Fruit fly (Drosophila melanogaster) whole organism, embryonic: ENCODE data around the gene Amacr.
A peak's percentile ranks its signal among the peaks of the same experiment; 100 is the strongest.

Source experiments
- Aef1 ChIP-seq: fragments of 200-800 bp; sonication (Bioruptor generic); IDR thresholded peaks from 3 replicates; pipeline ENCODE4 v1.3.6; 2022; ENCODE audit warnings: missing biosample characterization, missing genetic modification characterization
- Bdp1 ChIP-seq: fragments of 200-800 bp; sonication (Bioruptor generic); optimal IDR thresholded peaks from 3 replicates; lab custom pipeline; 2016; ENCODE audit warnings: missing biosample characterization, missing genetic modification characterization
- CG10321 ChIP-seq: fragments of 200-800 bp; sonication (Bioruptor generic); IDR thresholded peaks from 2 replicates; pipeline ENCODE4 v1.3.6; 2022; ENCODE audit warnings: missing biosample characterization, missing genetic modification characterization
- CG10654 ChIP-seq: fragments of 200-800 bp; sonication (Bioruptor generic); optimal IDR thresholded peaks from 2 replicates; lab custom pipeline; 2016; ENCODE audit warnings: missing biosample characterization, missing genetic modification characterization
- CG12236 ChIP-seq: fragments of 200-800 bp; sonication (Bioruptor generic); optimal IDR thresholded peaks from 2 replicates; lab custom pipeline; 2016; ENCODE audit warnings: missing biosample characterization, missing genetic modification characterization
- CG1233 ChIP-seq: fragments of 200-800 bp; sonication (Bioruptor generic); optimal IDR thresholded peaks from 4 replicates; lab custom pipeline; 2018; ENCODE audit warnings: missing biosample characterization, mild to moderate bottlenecking, missing genetic modification characterization
- CG14710 ChIP-seq: fragments of 200-800 bp; sonication (Bioruptor generic); optimal IDR thresholded peaks from 3 replicates; lab custom pipeline; 2019; ENCODE audit warnings: missing biosample characterization, mild to moderate bottlenecking, missing genetic modification characterization, moderate library complexity
- CG14965 ChIP-seq: fragments of 200-800 bp; sonication (Bioruptor generic); optimal IDR thresholded peaks from 2 replicates; lab custom pipeline; 2016; ENCODE audit warnings: missing biosample characterization, missing genetic modification characterization, borderline replicate concordance
- CG1602 ChIP-seq: fragments of 200-800 bp; sonication (Bioruptor generic); optimal IDR thresholded peaks from 3 replicates; lab custom pipeline; 2016; ENCODE audit warnings: missing biosample characterization, missing genetic modification characterization
- CG17361 ChIP-seq: fragments of 200-800 bp; sonication (Bioruptor generic); IDR thresholded peaks from 3 replicates; pipeline ENCODE4 v1.3.6; 2022; ENCODE audit warnings: missing biosample characterization, missing genetic modification characterization
- CG17385 ChIP-seq: fragments of 200-800 bp; sonication (Bioruptor generic); optimal IDR thresholded peaks from 3 replicates; lab custom pipeline; 2018; ENCODE audit warnings: missing biosample characterization, mild to moderate bottlenecking, missing genetic modification characterization
- CG17612 ChIP-seq: fragments of 200-800 bp; sonication (Bioruptor generic); IDR thresholded peaks from 2 replicates; pipeline ENCODE4 v1.3.6; 2022; ENCODE audit warnings: missing biosample characterization, missing genetic modification characterization
- CG17802 ChIP-seq: fragments of 200-800 bp; sonication (Bioruptor generic); optimal IDR thresholded peaks from 2 replicates; lab custom pipeline; 2018; ENCODE audit warnings: missing biosample characterization, mild to moderate bottlenecking, missing genetic modification characterization, moderate library complexity
- CG2875 ChIP-seq: fragments of 200-800 bp; sonication (Bioruptor generic); optimal IDR thresholded peaks from 2 replicates; lab custom pipeline; 2017; ENCODE audit warnings: missing biosample characterization, mild to moderate bottlenecking, missing genetic modification characterization, missing genetic modification reagents
- CG3163 ChIP-seq: fragments of 200-800 bp; sonication (Bioruptor generic); optimal IDR thresholded peaks from 3 replicates; lab custom pipeline; 2016; ENCODE audit warnings: missing biosample characterization, missing genetic modification characterization
- CG3726 ChIP-seq: fragments of 200-800 bp; sonication (Bioruptor generic); IDR thresholded peaks from 3 replicates; pipeline ENCODE4, ENCODE4 v1.3.6; 2022; ENCODE audit warnings: missing biosample characterization, missing genetic modification characterization
- CG3995 ChIP-seq: fragments of 200-800 bp; sonication (Bioruptor generic); optimal IDR thresholded peaks from 3 replicates; lab custom pipeline; 2016; ENCODE audit warnings: missing biosample characterization, missing genetic modification characterization
- CG4360 ChIP-seq: fragments of 200-800 bp; sonication (Bioruptor generic); IDR thresholded peaks from 2 replicates; pipeline ENCODE4 v1.3.6; 2022; ENCODE audit warnings: missing biosample characterization, missing genetic modification characterization
- CG43689 ChIP-seq: fragments of 200-800 bp; sonication (Bioruptor generic); IDR thresholded peaks from 2 replicates; pipeline ENCODE4 v1.3.6; 2022; ENCODE audit warnings: missing biosample characterization, missing genetic modification characterization
- CG4404 ChIP-seq: fragments of 200-800 bp; sonication (Bioruptor generic); IDR thresholded peaks from 2 replicates; pipeline ENCODE4 v1.3.6; 2022; ENCODE audit warnings: missing biosample characterization, missing genetic modification characterization
- CG4854 ChIP-seq: fragments of 200-800 bp; sonication (Bioruptor generic); optimal IDR thresholded peaks from 2 replicates; lab custom pipeline; 2016; ENCODE audit warnings: missing biosample characterization, missing genetic modification characterization, inconsistent platforms
- CG5245 ChIP-seq: fragments of 200-800 bp; sonication (Bioruptor generic); optimal IDR thresholded peaks from 3 replicates; lab custom pipeline; 2016; ENCODE audit warnings: missing biosample characterization, missing genetic modification characterization
- CG6254 ChIP-seq: fragments of 200-800 bp; sonication (Bioruptor generic); optimal IDR thresholded peaks from 3 replicates; lab custom pipeline; 2017; ENCODE audit warnings: mild to moderate bottlenecking, missing biosample characterization, missing genetic modification reagents, missing genetic modification characterization
- CG6272 ChIP-seq: fragments of 200-800 bp; sonication (Bioruptor generic); IDR thresholded peaks from 2 replicates; pipeline ENCODE4 v1.3.6; 2022; ENCODE audit warnings: missing biosample characterization, missing genetic modification characterization
- CG7928 ChIP-seq: fragments of 200-800 bp; sonication (Bioruptor generic); optimal IDR thresholded peaks from 2 replicates; lab custom pipeline; 2017; ENCODE audit warnings: missing biosample characterization, mild to moderate bottlenecking, missing genetic modification characterization
- CG8290 ChIP-seq, 3 experiments: fragments of 200-800 bp; sonication (Bioruptor generic); optimal IDR thresholded peaks; 2 replicates each; lab custom pipeline; 2016 to 2019; ENCODE audit warnings: missing biosample characterization in 3 of 3, missing genetic modification characterization in 3 of 3, mild to moderate bottlenecking in 2 of 3, moderate library complexity in 1 of 3
- CG8924 ChIP-seq: fragments of 200-800 bp; optimal IDR thresholded peaks from 3 replicates; lab custom pipeline; 2019; ENCODE audit warnings: missing biosample characterization, mild to moderate bottlenecking, missing genetic modification characterization, moderate library complexity
- CG9437 ChIP-seq: fragments of 200-800 bp; sonication (Bioruptor generic); optimal IDR thresholded peaks from 2 replicates; lab custom pipeline; 2018; ENCODE audit warnings: missing biosample characterization, mild to moderate bottlenecking, missing genetic modification characterization
- CG9727 ChIP-seq: fragments of 200-800 bp; sonication (Bioruptor generic); optimal IDR thresholded peaks from 3 replicates; lab custom pipeline; 2017; ENCODE audit warnings: missing biosample characterization, mild to moderate bottlenecking, missing genetic modification characterization
- D19A ChIP-seq: fragments of 200-800 bp; optimal IDR thresholded peaks from 3 replicates; lab custom pipeline; 2019; ENCODE audit warnings: missing biosample characterization, mild to moderate bottlenecking, missing genetic modification characterization, moderate library complexity
- Dfd ChIP-seq, 2 experiments: fragments of >200 bp; optimal IDR thresholded peaks; 2 replicates each; lab custom pipeline; 2017; ENCODE audit warnings: missing biosample characterization in 2 of 2, missing genetic modification characterization in 2 of 2
- Gsc ChIP-seq: fragments of 200-800 bp; sonication (Bioruptor generic); IDR thresholded peaks from 2 replicates; pipeline ENCODE4 v1.3.6; 2022; ENCODE audit warnings: missing biosample characterization, missing genetic modification characterization
- Kr ChIP-seq: fragments of 200-800 bp; sonication (Bioruptor generic); optimal IDR thresholded peaks from 2 replicates; lab custom pipeline; 2017; ENCODE audit warnings: missing biosample characterization, mild to moderate bottlenecking, missing genetic modification characterization
- Lim3 ChIP-seq: fragments of 200-800 bp; sonication (Bioruptor generic); IDR thresholded peaks from 2 replicates; pipeline ENCODE4 v1.3.6; 2022; ENCODE audit warnings: missing biosample characterization, missing genetic modification characterization
- MBD-R2 ChIP-seq: fragments of 200-800 bp; sonication (Bioruptor generic); IDR thresholded peaks from 2 replicates; pipeline ENCODE4 v1.3.6; 2022; ENCODE audit warnings: missing biosample characterization, missing genetic modification characterization
- Med ChIP-seq: fragments of 200-800 bp; sonication (Bioruptor generic); peaks from one replicate; lab custom pipeline; 2016; ENCODE audit warnings: missing biosample characterization, missing genetic modification characterization, mild to moderate bottlenecking, inconsistent platforms, moderate library complexity
- Ptx1 ChIP-seq: fragments of 200-800 bp; sonication (Bioruptor generic); IDR thresholded peaks from 2 replicates; pipeline ENCODE4 v1.3.6; 2022; ENCODE audit warnings: missing biosample characterization, missing genetic modification characterization
- Tbp ChIP-seq: fragments of >200 bp; optimal IDR thresholded peaks from 2 replicates; lab custom pipeline; 2018; ENCODE audit warnings: missing biosample characterization, missing genetic modification characterization
- bowl ChIP-seq: fragments of 200-800 bp; sonication (Bioruptor generic); IDR thresholded peaks from 2 replicates; pipeline ENCODE4 v1.3.6; 2022; ENCODE audit warnings: missing biosample characterization, missing genetic modification characterization
- chm ChIP-seq: fragments of 200-800 bp; sonication (Bioruptor generic); IDR thresholded peaks from 2 replicates; pipeline ENCODE4 v1.3.6; 2022; ENCODE audit warnings: missing biosample characterization, missing genetic modification characterization
- da ChIP-seq: fragments of 200-800 bp; sonication (Bioruptor generic); optimal IDR thresholded peaks from 2 replicates; lab custom pipeline; 2016; ENCODE audit warnings: missing biosample characterization, missing genetic modification characterization
- eyg ChIP-seq: fragments of 200-800 bp; sonication (Bioruptor generic); optimal IDR thresholded peaks from 3 replicates; lab custom pipeline; 2016; ENCODE audit warnings: missing biosample characterization, missing genetic modification characterization
- fd3F ChIP-seq: fragments of 200-800 bp; sonication (Bioruptor generic); optimal IDR thresholded peaks from 2 replicates; lab custom pipeline; 2018; ENCODE audit warnings: missing biosample characterization, mild to moderate bottlenecking, missing genetic modification characterization, moderate library complexity
- ftz-f1 ChIP-seq: fragments of 200-800 bp; sonication (Bioruptor generic); optimal IDR thresholded peaks from 2 replicates; lab custom pipeline; 2016; ENCODE audit warnings: missing biosample characterization, missing genetic modification characterization
- gsb ChIP-seq: fragments of 200-800 bp; sonication (Bioruptor generic); IDR thresholded peaks from 2 replicates; pipeline ENCODE4 v1.3.6; 2022; ENCODE audit warnings: missing biosample characterization, missing genetic modification characterization
- schlank ChIP-seq: fragments of 200-800 bp; sonication (Bioruptor generic); optimal IDR thresholded peaks from 2 replicates; lab custom pipeline; 2018; ENCODE audit warnings: missing biosample characterization, mild to moderate bottlenecking, missing genetic modification characterization
- shn ChIP-seq: fragments of 200-800 bp; sonication (Bioruptor generic); optimal IDR thresholded peaks from 3 replicates; lab custom pipeline; 2016; ENCODE audit warnings: missing biosample characterization, missing genetic modification characterization
- slp2 ChIP-seq: fragments of 200-800 bp; sonication (Bioruptor generic); optimal IDR thresholded peaks from 2 replicates; lab custom pipeline; 2016; ENCODE audit warnings: missing biosample characterization, missing genetic modification characterization
- ttk ChIP-seq: fragments of 200-800 bp; sonication (Bioruptor generic); IDR thresholded peaks from 2 replicates; pipeline ENCODE4 v2.1.2; 2022; ENCODE audit warnings: missing biosample characterization, missing genetic modification characterization
- zfh2 ChIP-seq: fragments of 200-800 bp; sonication (Bioruptor generic); optimal IDR thresholded peaks from 2 replicates; lab custom pipeline; 2016; ENCODE audit warnings: missing biosample characterization, missing genetic modification characterization

Amacr gene

DNA sequence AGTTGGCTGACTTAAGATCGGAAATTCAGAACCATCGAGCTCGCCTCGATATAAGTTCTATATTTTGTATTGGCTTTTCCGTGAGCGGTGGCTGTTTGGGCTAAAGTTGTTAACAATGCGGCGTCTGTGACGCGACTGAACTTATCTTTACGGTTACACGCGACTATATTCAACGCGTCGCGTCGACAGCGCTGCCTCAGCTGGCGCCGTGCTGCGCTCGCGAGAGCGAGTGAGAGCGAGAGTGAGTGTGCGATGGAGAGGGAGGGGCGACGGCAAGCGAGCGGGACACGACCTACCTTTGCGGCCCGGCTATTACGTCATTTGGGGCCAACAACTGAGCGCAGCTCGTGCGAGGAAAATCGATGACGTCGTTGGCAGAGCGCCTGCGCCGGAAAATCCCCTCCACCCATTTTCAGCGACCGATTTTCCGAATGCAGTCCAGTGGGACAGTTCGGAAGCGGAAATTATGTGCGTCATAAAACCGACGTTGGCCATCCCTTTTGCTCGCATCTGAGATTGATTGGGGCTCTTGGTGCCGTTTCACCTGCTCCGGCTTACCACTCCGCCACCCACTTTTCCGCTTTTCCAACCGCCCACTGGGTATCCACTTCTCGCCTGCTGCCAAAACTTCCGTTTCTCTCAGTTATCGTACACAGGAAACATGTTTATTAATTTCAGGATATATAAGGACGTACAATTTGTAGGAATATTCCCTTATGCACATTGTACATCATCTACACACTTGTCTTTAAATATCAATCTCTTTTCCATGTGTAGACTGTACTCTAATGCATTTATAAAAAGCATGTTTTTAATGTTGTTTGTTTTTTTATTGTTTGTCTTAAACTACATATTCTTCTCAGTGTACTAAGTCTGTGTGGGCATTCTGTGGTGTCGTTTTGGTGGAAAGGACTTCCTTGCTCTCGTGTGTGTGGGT lies 37.4 kb downstream of the Amacr start, which contains the start of gene Hr38 (continued):
- no peak for TF ChIP-seq CG2875
- TF ChIP-seq CG4404 (GFP tag; lab: Robert Waterston, UW), result no peak
- TF ChIP-seq CG8290 (GFP tag; optimal IDR thresholded peaks at IDR 0.05; lab: Kevin White, UChicago), result no peak
- peak; percentile 11 to 45 for TF ChIP-seq CG8290 (tag; optimal IDR thresholded peaks at IDR 0.05; lab: Kevin White, UChicago)
- TF ChIP-seq CG3163 (GFP tag; lab: Kevin White, UChicago), result no peak
- TF ChIP-seq CG14965 (GFP tag; lab: Kevin White, UChicago), result no peak
- TF ChIP-seq CG9727 (GFP tag; lab: Kevin White, UChicago), result peak; percentile 27
- TF ChIP-seq da, result no peak
- TF ChIP-seq CG8924, result peak; percentile 27
- TF ChIP-seq Ptx1 (GFP tag; lab: Robert Waterston, UW), result peak; percentile 57
- TF ChIP-seq CG1602, result peak; percentile 8
- no peak for TF ChIP-seq CG6272 (GFP tag; lab: Robert Waterston, UW)
- peak; percentile 22 for TF ChIP-seq zfh2 (GFP tag; lab: Kevin White, UChicago)
- peak; percentile 7 for TF ChIP-seq CG9437
- no peak for TF ChIP-seq Gsc
- TF ChIP-seq MBD-R2 (GFP tag; lab: Robert Waterston, UW), result no peak
- TF ChIP-seq CG4854 (GFP tag; lab: Kevin White, UChicago), result no peak
- peak; percentile 29 for TF ChIP-seq fd3F (GFP tag; lab: Kevin White, UChicago)
- 0 out of 3 replicates have a peak, but pooled peaks have one; percentile 43 for TF ChIP-seq CG3726 (GFP tag; lab: Robert Waterston, UW)
- TF ChIP-seq CG17802 (tag; lab: Kevin White, UChicago), result no peak
- no peak for TF ChIP-seq CG3995 (GFP tag; lab: Kevin White, UChicago)
- no peak for TF ChIP-seq Dfd (GFP tag; optimal IDR thresholded peaks at IDR 0.05; lab: Kevin White, UChicago)
- no peak for TF ChIP-seq Lim3
- no peak; the same call in 1 of the 2 replicates for TF ChIP-seq chm (GFP tag; lab: Robert Waterston, UW)
- TF ChIP-seq D19A (tag; lab: Kevin White, UChicago), result peak; percentile 13
- TF ChIP-seq ftz-f1 (GFP tag; lab: Kevin White, UChicago), result no peak
- no peak for TF ChIP-seq Tbp (GFP tag; lab: Kevin White, UChicago)
- TF ChIP-seq Aef1 (GFP tag; lab: Robert Waterston, UW), result 0 out of 3 replicates have a peak, but pooled peaks have one; percentile 31
- peak; percentile 15 for TF ChIP-seq eyg (GFP tag; lab: Kevin White, UChicago)
- no peak for TF ChIP-seq gsb (GFP tag; lab: Robert Waterston, UW)
- TF ChIP-seq CG14710 (tag; lab: Kevin White, UChicago), result no peak
- TF ChIP-seq CG17361 (GFP tag; lab: Robert Waterston, UW), result no peak
- TF ChIP-seq CG17612, result no peak
- no peak for TF ChIP-seq CG10654 (GFP tag; lab: Kevin White, UChicago)
- no peak for TF ChIP-seq bowl (GFP tag; lab: Robert Waterston, UW)
- TF ChIP-seq CG7928 (GFP tag; lab: Kevin White, UChicago), result no peak
- peak; percentile 91 for TF ChIP-seq Med (GFP tag; lab: Kevin White, UChicago)
- TF ChIP-seq CG17385 (GFP tag; lab: Kevin White, UChicago), result peak; percentile 26
- TF ChIP-seq schlank (tag; lab: Kevin White, UChicago), result peak; percentile 17
- TF ChIP-seq CG12236 (GFP tag; lab: Kevin White, UChicago), result no peak
- no peak for TF ChIP-seq slp2 (GFP tag; lab: Kevin White, UChicago)
- no peak for TF ChIP-seq shn (GFP tag; lab: Kevin White, UChicago)
- no peak for TF ChIP-seq Bdp1 (GFP tag; lab: Kevin White, UChicago)
- TF ChIP-seq CG4360 (GFP tag; lab: Robert Waterston, UW), result 0 out of 2 replicates have a peak, but pooled peaks have one; percentile 30
- no peak for TF ChIP-seq Kr (GFP tag; lab: Kevin White, UChicago)
- no peak for TF ChIP-seq CG43689 (GFP tag; lab: Robert Waterston, UW)
- TF ChIP-seq CG1233 (GFP tag; lab: Kevin White, UChicago), result no peak
- no peak for TF ChIP-seq ttk (GFP tag; lab: Robert Waterston, UW)
- TF ChIP-seq CG6254 (GFP tag; lab: Kevin White, UChicago), result no peak
- TF ChIP-seq CG10321 (GFP tag; lab: Robert Waterston, UW), result peak; percentile 65
- TF ChIP-seq CG5245 (GFP tag; lab: Kevin White, UChicago), result no peak
